Worm (Caenorhabditis elegans) whole organism, late embryonic: ENCODE measurements around the gene Y94H6A.10.

Source experiments
- C08G9.2 ChIP-seq: sonication (generic microtip); optimal IDR thresholded peaks from 2 replicates; lab custom pipeline; 2016; ENCODE audit warnings: mild to moderate bottlenecking, missing genetic modification characterization, moderate library complexity, missing compliant biosample characterization
- C38D4.7 ChIP-seq: fragments of 200-800 bp; sonication (Bioruptor generic); optimal IDR thresholded peaks from 2 replicates; lab custom pipeline; 2018; ENCODE audit warnings: mild to moderate bottlenecking, missing genetic modification characterization, moderate library complexity, missing compliant biosample characterization
- F13H6.1 ChIP-seq: sonication (generic microtip); optimal IDR thresholded peaks from 2 replicates; lab custom pipeline; 2016; ENCODE audit warnings: missing genetic modification characterization, missing compliant biosample characterization
- K02D7.2 ChIP-seq: sonication (generic microtip); optimal IDR thresholded peaks from 2 replicates; lab custom pipeline; 2017; ENCODE audit warnings: mild to moderate bottlenecking, missing genetic modification characterization, missing compliant biosample characterization
- K09A11.1 ChIP-seq: sonication (generic microtip); optimal IDR thresholded peaks from 2 replicates; lab custom pipeline; 2017; ENCODE audit warnings: antibody characterized with exemption, mild to moderate bottlenecking, missing genetic modification characterization, missing compliant biosample characterization; ENCODE audit not compliant: insufficient read depth
- ahr-1 ChIP-seq: sonication (generic microtip); optimal IDR thresholded peaks from 2 replicates; lab custom pipeline; 2016; ENCODE audit warnings: missing genetic modification characterization, missing compliant biosample characterization
- ama-1 ChIP-seq: fragments of 150-350 bp; optimal IDR thresholded peaks from 2 replicates; lab custom pipeline; 2014
- ceh-14 ChIP-seq: sonication (generic microtip); optimal IDR thresholded peaks from 2 replicates; lab custom pipeline; 2016; ENCODE audit warnings: missing genotype, missing genetic modification characterization, missing compliant biosample characterization
- ceh-18 ChIP-seq: sonication (generic microtip); optimal IDR thresholded peaks from 2 replicates; lab custom pipeline; 2016; ENCODE audit warnings: missing genetic modification characterization, missing compliant biosample characterization
- ceh-19 ChIP-seq: fragments of 200-800 bp; sonication (Bioruptor generic); optimal IDR thresholded peaks from 2 replicates; lab custom pipeline; 2018; ENCODE audit warnings: mild to moderate bottlenecking, missing genetic modification characterization, missing compliant biosample characterization
- ceh-2 ChIP-seq: sonication (generic microtip); optimal IDR thresholded peaks from 2 replicates; lab custom pipeline; 2016; ENCODE audit warnings: missing genotype, missing genetic modification characterization, missing compliant biosample characterization
- ceh-30 ChIP-seq: fragments of 150-350 bp; optimal IDR thresholded peaks from 2 replicates; lab custom pipeline; 2014; ENCODE audit warnings: missing biosample characterization, missing genetic modification characterization
- ceh-34 ChIP-seq: sonication (generic microtip); optimal IDR thresholded peaks from 2 replicates; lab custom pipeline; 2016; ENCODE audit warnings: mild to moderate bottlenecking, missing genetic modification characterization, missing compliant biosample characterization
- ceh-48 ChIP-seq: sonication (generic microtip); optimal IDR thresholded peaks from 2 replicates; lab custom pipeline; 2016; ENCODE audit warnings: missing genetic modification characterization, inconsistent platforms, missing compliant biosample characterization
- ceh-6 ChIP-seq: fragments of 200-800 bp; sonication (Bioruptor generic); optimal IDR thresholded peaks from 2 replicates; lab custom pipeline; 2018; ENCODE audit warnings: mild to moderate bottlenecking, missing genetic modification characterization, missing compliant biosample characterization
- dmd-4 ChIP-seq: sonication (generic microtip); optimal IDR thresholded peaks from 2 replicates; lab custom pipeline; 2016; ENCODE audit warnings: borderline replicate concordance, missing genetic modification characterization, missing compliant biosample characterization
- dve-1 ChIP-seq: sonication (generic microtip); optimal IDR thresholded peaks from 2 replicates; lab custom pipeline; 2017; ENCODE audit warnings: antibody characterized with exemption, mild to moderate bottlenecking, missing genetic modification characterization, missing compliant biosample characterization
- elt-2 ChIP-seq: sonication (generic microtip); optimal IDR thresholded peaks from 2 replicates; lab custom pipeline; 2016; ENCODE audit warnings: missing genetic modification reagents, missing genetic modification characterization, missing compliant biosample characterization
- elt-4 ChIP-seq: sonication (generic microtip); optimal IDR thresholded peaks from 2 replicates; lab custom pipeline; 2016; ENCODE audit warnings: missing genetic modification characterization, missing compliant biosample characterization
- ets-4 ChIP-seq: sonication (generic microtip); optimal IDR thresholded peaks from 2 replicates; lab custom pipeline; 2016; ENCODE audit warnings: missing genetic modification characterization, missing compliant biosample characterization
- fkh-6 ChIP-seq: sonication (generic microtip); optimal IDR thresholded peaks from 2 replicates; lab custom pipeline; 2016; ENCODE audit warnings: missing genetic modification characterization, missing compliant biosample characterization
- gmeb-2 ChIP-seq: sonication (generic microtip); optimal IDR thresholded peaks from 2 replicates; lab custom pipeline; 2016; ENCODE audit warnings: missing genetic modification characterization, inconsistent platforms, missing compliant biosample characterization
- hlh-15 ChIP-seq: sonication (generic microtip); optimal IDR thresholded peaks from 2 replicates; lab custom pipeline; 2016; ENCODE audit warnings: missing genetic modification characterization, missing compliant biosample characterization
- hlh-8 ChIP-seq: sonication (generic microtip); optimal IDR thresholded peaks from 2 replicates; lab custom pipeline; 2016; ENCODE audit warnings: missing genotype, missing genetic modification characterization, missing compliant biosample characterization
- lin-11 ChIP-seq: fragments of 200-800 bp; sonication (Bioruptor generic); optimal IDR thresholded peaks from 2 replicates; lab custom pipeline; 2018; ENCODE audit warnings: mild to moderate bottlenecking, missing genetic modification characterization, missing compliant biosample characterization
- nfya-1 ChIP-seq: sonication (generic microtip); optimal IDR thresholded peaks from 2 replicates; lab custom pipeline; 2017; ENCODE audit warnings: missing genetic modification characterization, mild to moderate bottlenecking, missing compliant biosample characterization, antibody characterized with exemption, moderate library complexity
- nhr-11 ChIP-seq: fragments of 150-350 bp; optimal IDR thresholded peaks from 2 replicates; lab custom pipeline; 2014; ENCODE audit warnings: missing biosample characterization, missing genetic modification characterization
- nhr-232 ChIP-seq: sonication (generic microtip); optimal IDR thresholded peaks from 2 replicates; lab custom pipeline; 2016; ENCODE audit warnings: missing genetic modification characterization, missing compliant biosample characterization
- npax-4 ChIP-seq: sonication (generic microtip); optimal IDR thresholded peaks from 2 replicates; lab custom pipeline; 2016; ENCODE audit warnings: missing genetic modification characterization, missing compliant biosample characterization
- odd-2 ChIP-seq: sonication (generic microtip); optimal IDR thresholded peaks from 2 replicates; lab custom pipeline; 2017; ENCODE audit warnings: antibody characterized with exemption, mild to moderate bottlenecking, missing genetic modification characterization, missing compliant biosample characterization
- pag-3 ChIP-seq: sonication (generic microtip); optimal IDR thresholded peaks from 2 replicates; lab custom pipeline; 2016; ENCODE audit warnings: missing compliant biosample characterization, missing genetic modification characterization, borderline replicate concordance
- pat-9 ChIP-seq: fragments of 200-800 bp; sonication (Bioruptor generic); optimal IDR thresholded peaks from 2 replicates; lab custom pipeline; 2018; ENCODE audit warnings: mild to moderate bottlenecking, missing genetic modification characterization, moderate library complexity, missing compliant biosample characterization
- pha-4 ChIP-seq: fragments of 150-350 bp; optimal IDR thresholded peaks from 2 replicates; lab custom pipeline; 2018; ENCODE audit warnings: missing biosample characterization, missing genetic modification reagents, missing genetic modification characterization
- pqm-1 ChIP-seq: sonication (generic microtip); optimal IDR thresholded peaks from 2 replicates; lab custom pipeline; 2016; ENCODE audit warnings: missing genetic modification characterization, missing compliant biosample characterization
- pros-1 ChIP-seq: fragments of 150-350 bp; optimal IDR thresholded peaks from 2 replicates; lab custom pipeline; 2014; ENCODE audit warnings: missing biosample characterization, missing genetic modification reagents, missing genetic modification characterization
- ref-2 ChIP-seq: sonication (generic microtip); optimal IDR thresholded peaks from 2 replicates; lab custom pipeline; 2016; ENCODE audit warnings: missing genetic modification characterization, missing compliant biosample characterization
- rnt-1 ChIP-seq: sonication (generic microtip); optimal IDR thresholded peaks from 2 replicates; lab custom pipeline; 2016; ENCODE audit warnings: missing genetic modification characterization, missing compliant biosample characterization
- sdc-2 ChIP-seq: sonication (generic microtip); optimal IDR thresholded peaks from 2 replicates; lab custom pipeline; 2016; ENCODE audit warnings: missing genotype, missing genetic modification characterization, missing compliant biosample characterization
- sox-2 ChIP-seq: fragments of 200-800 bp; sonication (Bioruptor generic); IDR thresholded peaks from 2 replicates; pipeline ENCODE4 v1.3.6; 2022; ENCODE audit warnings: missing genetic modification reagents, missing genetic modification characterization, missing compliant biosample characterization
- sox-4 ChIP-seq: sonication (generic microtip); optimal IDR thresholded peaks from 2 replicates; lab custom pipeline; 2017; ENCODE audit warnings: mild to moderate bottlenecking, missing genetic modification characterization, inconsistent platforms, missing compliant biosample characterization
- syd-9 ChIP-seq: sonication (generic microtip); optimal IDR thresholded peaks from 2 replicates; lab custom pipeline; 2016; ENCODE audit warnings: mild to moderate bottlenecking, missing genetic modification characterization, moderate library complexity, missing compliant biosample characterization
- tbx-7 ChIP-seq: sonication (generic microtip); optimal IDR thresholded peaks from 2 replicates; lab custom pipeline; 2016; ENCODE audit warnings: missing genotype, missing genetic modification characterization, missing compliant biosample characterization
- unc-3 ChIP-seq, 2 experiments: fragments of 200-800 bp in 1 of 2; sonication (Bioruptor generic) in 1 of 2; sonication (generic microtip) in 1 of 2; conservative IDR thresholded peaks in 1 of 2; optimal IDR thresholded peaks in 1 of 2; 2 replicates each; pipeline versions ENCODE4 v1.3.6 to Lab custom; 2016 to 2022; ENCODE audit warnings: missing compliant biosample characterization in 2 of 2, missing genetic modification characterization in 2 of 2, missing genetic modification reagents in 1 of 2
- unc-55 ChIP-seq: sonication (generic microtip); optimal IDR thresholded peaks from 2 replicates; lab custom pipeline; 2017; ENCODE audit warnings: missing biosample characterization, missing genetic modification reagents, missing genetic modification characterization
- unc-86 ChIP-seq: sonication (generic microtip); optimal IDR thresholded peaks from 2 replicates; lab custom pipeline; 2016; ENCODE audit warnings: missing genetic modification characterization, missing compliant biosample characterization
- zip-5 ChIP-seq: sonication (generic microtip); optimal IDR thresholded peaks from 2 replicates; lab custom pipeline; 2016; ENCODE audit warnings: missing genetic modification characterization, missing compliant biosample characterization

Y94H6A.10 gene

ce11 chrIV:2666127-2666526 lies 44.3 kb downstream of the Y94H6A.10 start:
- TF ChIP-seq tbx-7 (tag; lab: Kevin White, UChicago) (no peak), sox-4 (tag; lab: Kevin White, UChicago) (no peak), ceh-6 (GFP tag; lab: Kevin White, UChicago) (no peak), npax-4 (tag; lab: Kevin White, UChicago) (no peak), elt-2 (tag; lab: Kevin White, UChicago) (no peak), odd-2 (tag; lab: Kevin White, UChicago) (no peak), lin-11 (no peak), nhr-11 (tag; lab: Kevin White, UChicago) (no peak), ceh-2 (tag; lab: Kevin White, UChicago) (no peak), sdc-2 (tag; lab: Kevin White, UChicago) (no peak), fkh-6 (no peak), F13H6.1 (tag; lab: Kevin White, UChicago) (no peak), gmeb-2 (no peak)

ce11 chrIV:2665388-2665978 lies 45.0 kb downstream of the Y94H6A.10 start:
- TF ChIP-seq sdc-2 (tag; lab: Kevin White, UChicago) (no peak), K09A11.1 (tag; lab: Kevin White, UChicago) (no peak), rnt-1 (tag; lab: Kevin White, UChicago) (peak; percentile 63), hlh-15 (no peak), syd-9 (tag; lab: Kevin White, UChicago) (no peak), odd-2 (tag; lab: Kevin White, UChicago) (no peak), ama-1 (no peak), ceh-48 (tag; lab: Kevin White, UChicago) (no peak), pha-4 (tag; lab: Kevin White, UChicago) (no peak), sox-2 (GFP tag; lab: Robert Waterston, UW) (no peak), ceh-30 (tag; lab: Kevin White, UChicago) (peak; percentile 14), zip-5 (tag; lab: Kevin White, UChicago) (no peak), pros-1 (tag; lab: Kevin White, UChicago) (no peak), unc-3 (GFP tag; conservative IDR thresholded peaks at IDR 0.05; lab: Robert Waterston, UW) (no peak), unc-3 (tag; optimal IDR thresholded peaks at IDR 0.05; lab: Kevin White, UChicago) (no peak), gmeb-2 (no peak), ahr-1 (tag; lab: Kevin White, UChicago) (no peak), pat-9 (peak; percentile 13), ceh-34 (tag; lab: Kevin White, UChicago) (peak; percentile 27), ref-2 (tag; lab: Kevin White, UChicago) (peak; percentile 14), hlh-8 (tag; lab: Kevin White, UChicago) (peak; percentile 12), dve-1 (no peak), C38D4.7 (no peak), K02D7.2 (tag; lab: Kevin White, UChicago) (no peak), ceh-18 (tag; lab: Kevin White, UChicago) (peak; percentile 64), F13H6.1 (tag; lab: Kevin White, UChicago) (no peak), ceh-14 (no peak), nfya-1 (tag; lab: Kevin White, UChicago) (no peak), ceh-19 (no peak), unc-55 (GFP tag; lab: Kevin White, UChicago) (peak; percentile 32), npax-4 (tag; lab: Kevin White, UChicago) (no peak), ets-4 (no peak), nhr-232 (tag; lab: Kevin White, UChicago) (no peak), pag-3 (tag; lab: Kevin White, UChicago) (no peak), dmd-4 (tag; lab: Kevin White, UChicago) (no peak), C08G9.2 (tag; lab: Kevin White, UChicago) (no peak), nhr-11 (tag; lab: Kevin White, UChicago) (no peak), unc-86 (tag; lab: Kevin White, UChicago) (no peak), elt-4 (tag; lab: Kevin White, UChicago) (no peak), pqm-1 (no peak)
